Fruit fly (Drosophila melanogaster): Measurements from ENCODE around the gene CG32264.

DNA sequence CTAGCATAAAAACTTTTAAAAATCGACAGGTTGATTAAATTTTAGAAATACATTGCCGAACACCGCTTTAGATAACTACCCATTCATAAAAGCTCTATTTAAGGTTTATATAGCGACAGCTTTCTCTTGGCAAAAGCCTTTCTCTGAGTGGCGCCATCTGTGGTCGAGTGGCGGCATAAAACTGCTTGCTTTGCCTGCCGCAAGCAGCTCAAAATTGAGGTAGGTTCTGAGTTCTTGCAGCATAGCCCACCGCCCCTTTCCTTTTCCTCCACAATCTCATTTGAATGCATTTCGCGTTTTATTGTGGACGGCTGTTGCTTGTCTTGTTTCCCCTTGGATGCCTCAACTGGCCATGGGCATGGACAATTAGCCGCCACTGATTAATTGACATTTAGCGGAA is 38.4 kb downstream of the CG32264 start:
- no peak for TF ChIP-seq pan (optimal IDR thresholded peaks at IDR 0.05)
- TF ChIP-seq fru (GFP tag; optimal IDR thresholded peaks at IDR 0.05): no peak
- TF ChIP-seq usp (GFP tag; optimal IDR thresholded peaks at IDR 0.05): no peak
- peak; percentile 6 for TF ChIP-seq br (GFP tag; optimal IDR thresholded peaks at IDR 0.05)
- no peak for TF ChIP-seq Myc (optimal IDR thresholded peaks at IDR 0.05)
- TF ChIP-seq Hnf4 (GFP tag; optimal IDR thresholded peaks at IDR 0.05): peak; percentile 7
- TF ChIP-seq Vsx2 (GFP tag; optimal IDR thresholded peaks at IDR 0.05; ENCODE audit: partially characterized antibody): no peak
